Worm (Caenorhabditis elegans) whole organism, L3 larva: Measurements from ENCODE around the gene C18D4.6.

Source experiments
- nhr-25 ChIP-seq: sonication (generic microtip); optimal IDR thresholded peaks from 2 replicates; lab custom pipeline; 2017; ENCODE audit warnings: missing biosample characterization, missing genetic modification characterization
- unc-39 ChIP-seq: sonication (generic microtip); optimal IDR thresholded peaks from 4 replicates; lab custom pipeline; 2017; ENCODE audit warnings: missing biosample characterization, missing genetic modification characterization

- TF ChIP-seq unc-39 (tag; lab: Kevin White, UChicago) (no peak), nhr-25 (tag; lab: Kevin White, UChicago) (no peak)
Observed at ce11 chrV:17551396-17551795, 13.2 kb upstream of the C18D4.6 start.
